Worm (Caenorhabditis elegans) whole organism, L3 larva: ENCODE results near the gene lec-10.

ENCODE experiments used
- aly-2 ChIP-seq: fragments of 150-350 bp; optimal IDR thresholded peaks from 2 replicates; lab custom pipeline; 2014; ENCODE audit warnings: missing biosample characterization, missing genetic modification characterization
- ceh-16 ChIP-seq: sonication (generic microtip); optimal IDR thresholded peaks from 2 replicates; lab custom pipeline; 2017; ENCODE audit warnings: missing biosample characterization, missing genetic modification characterization
- ceh-82 ChIP-seq: fragments of 150-350 bp; optimal IDR thresholded peaks from 2 replicates; lab custom pipeline; 2014; ENCODE audit warnings: missing biosample characterization, missing genetic modification characterization
- daf-12 ChIP-seq: fragments of 150-350 bp; optimal IDR thresholded peaks from 2 replicates; lab custom pipeline; 2014; ENCODE audit warnings: missing biosample characterization, missing genetic modification reagents, missing genetic modification characterization
- egl-27 ChIP-seq: sonication (generic microtip); optimal IDR thresholded peaks from 4 replicates; lab custom pipeline; 2017; ENCODE audit warnings: missing biosample characterization, missing genetic modification reagents, missing genetic modification characterization
- egl-5 ChIP-seq: fragments of 150-350 bp; optimal IDR thresholded peaks from 2 replicates; lab custom pipeline; 2017; ENCODE audit warnings: missing biosample characterization, missing genetic modification reagents, missing genetic modification characterization, inconsistent platforms
- elt-3 ChIP-seq, 3 experiments: fragments of 150-350 bp in 1 of 3; sonication (generic microtip) in 2 of 3; optimal IDR thresholded peaks; 2 replicates in 2 of 3; 4 replicates in 1 of 3; lab custom pipeline; 2014 to 2017; ENCODE audit warnings: missing biosample characterization in 3 of 3, missing genetic modification characterization in 3 of 3
- eor-1 ChIP-seq, 2 experiments: fragments of 150-350 bp; optimal IDR thresholded peaks; 2 replicates each; lab custom pipeline; 2014 to 2018; ENCODE audit warnings: missing biosample characterization in 2 of 2, missing genetic modification characterization in 2 of 2
- fkh-10 ChIP-seq: sonication (generic microtip); optimal IDR thresholded peaks from 2 replicates; lab custom pipeline; 2017; ENCODE audit warnings: missing biosample characterization, missing genetic modification reagents, missing genetic modification characterization
- fkh-2 ChIP-seq: fragments of 150-350 bp; optimal IDR thresholded peaks from 2 replicates; lab custom pipeline; 2014; ENCODE audit warnings: missing biosample characterization, missing genetic modification reagents, missing genetic modification characterization
- fos-1 ChIP-seq: fragments of 150-350 bp; optimal IDR thresholded peaks from 2 replicates; lab custom pipeline; 2014; ENCODE audit warnings: missing biosample characterization, missing genetic modification characterization
- hmg-11 ChIP-seq: sonication (generic microtip); optimal IDR thresholded peaks from 2 replicates; lab custom pipeline; 2016; ENCODE audit warnings: missing genetic modification characterization, missing compliant biosample characterization
- lin-39 ChIP-seq: fragments of 150-350 bp; optimal IDR thresholded peaks from 2 replicates; lab custom pipeline; 2018; ENCODE audit warnings: missing biosample characterization, missing genetic modification reagents, missing genetic modification characterization
- mdl-1 ChIP-seq: fragments of 150-350 bp; optimal IDR thresholded peaks from 2 replicates; lab custom pipeline; 2014; ENCODE audit warnings: missing biosample characterization, missing genetic modification characterization
- mml-1 ChIP-seq: fragments of 150-350 bp; sonication (generic microtip); optimal IDR thresholded peaks from 3 replicates; lab custom pipeline; 2014; ENCODE audit warnings: missing biosample characterization, missing genetic modification characterization
- nhr-11 ChIP-seq: fragments of 150-350 bp; optimal IDR thresholded peaks from 2 replicates; lab custom pipeline; 2014; ENCODE audit warnings: missing biosample characterization, missing genetic modification characterization
- nhr-12 ChIP-seq: fragments of 150-350 bp; optimal IDR thresholded peaks from 2 replicates; lab custom pipeline; 2014; ENCODE audit warnings: missing biosample characterization, missing genetic modification characterization
- nhr-23 ChIP-seq: fragments of 150-350 bp; optimal IDR thresholded peaks from 2 replicates; lab custom pipeline; 2014; ENCODE audit warnings: missing biosample characterization, missing genetic modification reagents, missing genetic modification characterization
- nhr-237 ChIP-seq: fragments of 150-350 bp; optimal IDR thresholded peaks from 2 replicates; lab custom pipeline; 2014; ENCODE audit warnings: missing biosample characterization, missing genetic modification characterization
- nhr-25 ChIP-seq: sonication (generic microtip); optimal IDR thresholded peaks from 2 replicates; lab custom pipeline; 2017; ENCODE audit warnings: missing biosample characterization, missing genetic modification characterization
- nhr-28 ChIP-seq: fragments of 150-350 bp; optimal IDR thresholded peaks from 2 replicates; lab custom pipeline; 2014; ENCODE audit warnings: missing biosample characterization, missing genetic modification characterization
- nhr-43 ChIP-seq: sonication (generic microtip); optimal IDR thresholded peaks from 2 replicates; lab custom pipeline; 2016; ENCODE audit warnings: mild to moderate bottlenecking, missing genetic modification characterization, missing compliant biosample characterization; ENCODE audit not compliant: poor library complexity, severe bottlenecking
- nhr-67 ChIP-seq: fragments of 150-350 bp; optimal IDR thresholded peaks from 2 replicates; lab custom pipeline; 2014; ENCODE audit warnings: missing biosample characterization, missing genetic modification characterization
- nhr-77 ChIP-seq: fragments of 150-350 bp; optimal IDR thresholded peaks from 2 replicates; lab custom pipeline; 2014; ENCODE audit warnings: missing biosample characterization, missing genetic modification characterization
- pha-4 ChIP-seq: fragments of 150-350 bp; optimal IDR thresholded peaks from 2 replicates; lab custom pipeline; 2014; ENCODE audit warnings: missing biosample characterization, missing genetic modification reagents, missing genetic modification characterization
- pqm-1 ChIP-seq: fragments of 150-350 bp; optimal IDR thresholded peaks from 2 replicates; lab custom pipeline; 2017; ENCODE audit warnings: missing biosample characterization, missing genetic modification characterization, inconsistent platforms
- sea-2 ChIP-seq: fragments of 150-350 bp; sonication (generic microtip); optimal IDR thresholded peaks from 4 replicates; lab custom pipeline; 2014; ENCODE audit warnings: missing biosample characterization, missing genetic modification reagents, missing genetic modification characterization
- skn-1 ChIP-seq: fragments of 150-350 bp; optimal IDR thresholded peaks from 2 replicates; lab custom pipeline; 2014; ENCODE audit warnings: missing biosample characterization, missing genetic modification characterization
- snpc-4 ChIP-seq: fragments of 150-350 bp; optimal IDR thresholded peaks from 2 replicates; lab custom pipeline; 2014; ENCODE audit warnings: missing biosample characterization, missing genetic modification characterization
- unc-39 ChIP-seq: sonication (generic microtip); optimal IDR thresholded peaks from 4 replicates; lab custom pipeline; 2017; ENCODE audit warnings: missing biosample characterization, missing genetic modification characterization
- unc-62 ChIP-seq: fragments of 150-350 bp; sonication (generic microtip); optimal IDR thresholded peaks from 4 replicates; lab custom pipeline; 2014; ENCODE audit warnings: missing biosample characterization, missing genetic modification reagents, missing genetic modification characterization
- zag-1 ChIP-seq: fragments of 150-350 bp; optimal IDR thresholded peaks from 2 replicates; lab custom pipeline; 2014; ENCODE audit warnings: missing biosample characterization, missing genetic modification characterization
- ztf-4 ChIP-seq: fragments of 150-350 bp; optimal IDR thresholded peaks from 2 replicates; lab custom pipeline; 2014; ENCODE audit warnings: missing biosample characterization, missing genetic modification characterization

Gene lec-10

DNA sequence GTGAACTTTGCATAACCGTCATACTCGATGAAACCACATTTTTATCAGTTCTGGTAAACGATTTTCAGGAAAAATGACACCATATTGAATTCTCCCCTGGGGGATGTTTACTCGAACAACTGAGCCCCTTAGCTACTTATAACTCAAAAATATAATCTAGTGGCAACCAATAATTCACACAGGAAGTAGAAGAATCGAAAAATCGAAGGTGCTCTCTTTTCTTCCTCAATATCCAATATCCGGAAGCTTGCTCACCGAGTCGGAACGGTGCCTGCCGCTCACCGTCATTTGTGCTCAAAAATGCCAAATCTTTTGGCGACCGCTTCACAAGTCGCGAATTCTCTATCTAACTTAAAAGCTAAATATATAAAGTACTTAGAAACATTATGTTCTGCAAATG, 46.9 kb downstream of the lec-10 start, which contains the start of gene T05H4.3:
Gene T05H4.3, plus strand, starts transcription at position 301 of the 400 bp plus-strand sequence.
- no peak for TF ChIP-seq nhr-67 (tag; lab: Kevin White, UChicago)
- no peak for TF ChIP-seq ztf-4
- no peak for TF ChIP-seq daf-12 (tag; lab: Kevin White, UChicago)
- TF ChIP-seq nhr-11 (tag; lab: Kevin White, UChicago): no peak
- TF ChIP-seq fkh-10: no peak
- TF ChIP-seq, all 47 proteins: peak for 0

ce11 chrV:6441613-6442012, 47.3 kb downstream of the lec-10 start, which contains the start of gene T05H4.15:
Gene T05H4.15, minus strand, starts transcription at chrV:6441713.
- TF ChIP-seq nhr-67 (tag; lab: Kevin White, UChicago): no peak
- TF ChIP-seq fkh-10: no peak
- TF ChIP-seq aly-2: no peak
- no peak for TF ChIP-seq nhr-25 (tag; lab: Kevin White, UChicago)
- TF ChIP-seq hmg-11 (tag; lab: Kevin White, UChicago): no peak
- TF ChIP-seq pha-4 (tag; lab: Kevin White, UChicago): no peak
- no peak for TF ChIP-seq nhr-77 (tag; lab: Kevin White, UChicago)
- no peak for TF ChIP-seq nhr-28 (tag; lab: Kevin White, UChicago)
- TF ChIP-seq snpc-4: no peak
- no peak for TF ChIP-seq lin-39 (tag; lab: Kevin White, UChicago)
- TF ChIP-seq mml-1 (tag; lab: Kevin White, UChicago): no peak
- TF ChIP-seq nhr-12 (tag; lab: Kevin White, UChicago): no peak
- no peak for TF ChIP-seq egl-5 (tag; lab: Kevin White, UChicago)
- TF ChIP-seq mdl-1: no peak
- no peak for TF ChIP-seq unc-39 (tag; lab: Kevin White, UChicago)
- TF ChIP-seq, all 47 proteins: peak for 0

- no peak for TF ChIP-seq nhr-77 (tag; lab: Kevin White, UChicago)
- no peak for TF ChIP-seq aly-2
- no peak for TF ChIP-seq zag-1 (tag; lab: Kevin White, UChicago)
- TF ChIP-seq elt-3 (tag; optimal IDR thresholded peaks at IDR 0.05; lab: Kevin White, UChicago): no peak
- TF ChIP-seq pqm-1 (tag; lab: Kevin White, UChicago): no peak
- no peak for TF ChIP-seq egl-5 (tag; lab: Kevin White, UChicago)
- no peak for TF ChIP-seq nhr-12 (tag; lab: Kevin White, UChicago)
- TF ChIP-seq ceh-16 (tag; lab: Kevin White, UChicago): no peak
- no peak for TF ChIP-seq sea-2
- no peak for TF ChIP-seq egl-27
- no peak for TF ChIP-seq nhr-43 (tag; lab: Kevin White, UChicago)
- no peak for TF ChIP-seq nhr-237
- TF ChIP-seq nhr-23 (tag; lab: Kevin White, UChicago): no peak
- TF ChIP-seq skn-1: no peak
- no peak for TF ChIP-seq unc-62 (GFP tag; lab: Kevin White, UChicago)
- TF ChIP-seq fkh-2 (tag; lab: Kevin White, UChicago): no peak
- no peak for TF ChIP-seq eor-1 (tag; optimal IDR thresholded peaks at IDR 0.05; lab: Kevin White, UChicago)
- TF ChIP-seq ztf-4: no peak
- TF ChIP-seq fos-1: no peak
- no peak for TF ChIP-seq ceh-82 (tag; lab: Kevin White, UChicago)
Measured at ce11 chrV:6438601-6439000, 50.3 kb downstream of the lec-10 start, which contains the start of gene T05H4.4. Gene T05H4.4, plus strand, starts transcription at chrV:6438901.
